Worm (Caenorhabditis elegans): Measurements from ENCODE around the gene K09H11.11.
A peak's percentile ranks its signal among the peaks of the same experiment; 100 is the strongest.

The K09H11.11 gene

ce11 chrV:5758780-5759179 is 3.7 kb upstream of the K09H11.11 start, which contains the start of gene C53A3.4:
TSS of gene C53A3.4 (minus strand) at chrV:5758880.
- no peak for TF ChIP-seq ztf-4 (tag; optimal IDR thresholded peaks at IDR 0.05)
- TF ChIP-seq mdl-1 (tag; optimal IDR thresholded peaks at IDR 0.05) = no peak
- no peak for TF ChIP-seq nhr-85 (tag)
- TF ChIP-seq zag-1 (tag; optimal IDR thresholded peaks at IDR 0.05) = no peak
- TF ChIP-seq aly-2 (tag; optimal IDR thresholded peaks at IDR 0.05) = no peak
- no peak for TF ChIP-seq nhr-11 (tag; optimal IDR thresholded peaks at IDR 0.05)
- TF ChIP-seq ama-1 (optimal IDR thresholded peaks at IDR 0.05) = no peak
- TF ChIP-seq nhr-12 (tag; optimal IDR thresholded peaks at IDR 0.05) = no peak
- no peak for TF ChIP-seq F16B12.6 (tag; optimal IDR thresholded peaks at IDR 0.05)
- no peak for TF ChIP-seq unc-30 (tag; optimal IDR thresholded peaks at IDR 0.05)
- TF ChIP-seq egl-13 (tag; optimal IDR thresholded peaks at IDR 0.05) = no peak
- TF ChIP-seq nhr-28 (tag; optimal IDR thresholded peaks at IDR 0.05) = no peak
- TF ChIP-seq Y116A8C.19 (tag; optimal IDR thresholded peaks at IDR 0.05; ENCODE audit: borderline replicate concordance) = no peak
- TF ChIP-seq mab-9 (GFP tag; IDR thresholded peaks at IDR 0.05) = no peak
- TF ChIP-seq C34B4.2 (tag; optimal IDR thresholded peaks at IDR 0.05) = no peak
- no peak for TF ChIP-seq lin-13 (GFP tag; optimal IDR thresholded peaks at IDR 0.05)
- no peak for TF ChIP-seq elt-2 (tag; optimal IDR thresholded peaks at IDR 0.05)
- no peak for TF ChIP-seq unc-86 (tag; optimal IDR thresholded peaks at IDR 0.05)
- TF ChIP-seq ceh-8 (GFP tag; optimal IDR thresholded peaks at IDR 0.05) = no peak
- TF ChIP-seq nhr-90 (tag; optimal IDR thresholded peaks at IDR 0.05; ENCODE audit: poor library complexity) = no peak

- TF ChIP-seq nhr-20 (tag; optimal IDR thresholded peaks at IDR 0.05) (no peak), F16B12.6 (tag; optimal IDR thresholded peaks at IDR 0.05) (no peak), mab-9 (GFP tag; IDR thresholded peaks at IDR 0.05) (no peak), ceh-90 (tag; optimal IDR thresholded peaks at IDR 0.05) (no peak), unc-30 (tag; optimal IDR thresholded peaks at IDR 0.05) (no peak), ces-1 (GFP tag; optimal IDR thresholded peaks at IDR 0.05) (no peak), nhr-90 (tag; optimal IDR thresholded peaks at IDR 0.05; ENCODE audit: poor library complexity) (no peak), nhr-11 (tag; optimal IDR thresholded peaks at IDR 0.05) (no peak), C34B4.2 (tag; optimal IDR thresholded peaks at IDR 0.05) (no peak), nhr-84 (tag; optimal IDR thresholded peaks at IDR 0.05) (no peak), nhr-12 (tag; optimal IDR thresholded peaks at IDR 0.05) (no peak), fkh-8 (tag; optimal IDR thresholded peaks at IDR 0.05) (no peak), fos-1 (tag; optimal IDR thresholded peaks at IDR 0.05) (no peak), sox-4 (tag; optimal IDR thresholded peaks at IDR 0.05) (no peak), lin-13 (GFP tag; optimal IDR thresholded peaks at IDR 0.05) (no peak), zag-1 (tag; optimal IDR thresholded peaks at IDR 0.05) (no peak)
These were observed 1.1 kb upstream of the K09H11.11 start, which contains the start of gene C53A3.3 for ce11 chrV:5756193-5756592. TSS of gene C53A3.3 (plus strand) at chrV:5756493.

- no peak for TF ChIP-seq efl-3 (GFP tag; optimal IDR thresholded peaks at IDR 0.05)
- TF ChIP-seq nhr-71 (tag; optimal IDR thresholded peaks at IDR 0.05) = no peak
- no peak for TF ChIP-seq C34B4.2 (tag; optimal IDR thresholded peaks at IDR 0.05)
- TF ChIP-seq irx-1 (tag; optimal IDR thresholded peaks at IDR 0.05) = no peak
- TF ChIP-seq ceh-90 (tag; optimal IDR thresholded peaks at IDR 0.05) = no peak
- no peak for TF ChIP-seq tlp-1 (tag; optimal IDR thresholded peaks at IDR 0.05)
- TF ChIP-seq nhr-85 (tag) = no peak
- no peak for TF ChIP-seq ceh-88 (GFP tag; IDR thresholded peaks at IDR 0.05)
- TF ChIP-seq nhr-90 (tag; optimal IDR thresholded peaks at IDR 0.05; ENCODE audit: poor library complexity) = no peak
- TF ChIP-seq snu-23 (GFP tag; optimal IDR thresholded peaks at IDR 0.05) = no peak
- no peak for TF ChIP-seq hlh-17 (GFP tag; optimal IDR thresholded peaks at IDR 0.05; ENCODE audit: borderline replicate concordance)
- no peak for TF ChIP-seq sox-4 (tag; optimal IDR thresholded peaks at IDR 0.05)
- no peak for TF ChIP-seq lin-15B (tag; optimal IDR thresholded peaks at IDR 0.05)
- TF ChIP-seq ces-1 (GFP tag; optimal IDR thresholded peaks at IDR 0.05) = no peak
These were observed 1.6 kb downstream of the K09H11.11 start, which contains the start of gene pgph-1 for ce11 chrV:5753432-5753831. TSS of gene pgph-1 (minus strand) at chrV:5753532.

ce11 chrV:5747519-5747918 is 7.5 kb downstream of the K09H11.11 start, which contains the start of gene acds-10:
TSS of gene acds-10 (plus strand) at chrV:5747819.
- no peak for TF ChIP-seq efl-1 (optimal IDR thresholded peaks at IDR 0.05)
- peak in 1 of 2 experiments; percentile 18 for TF ChIP-seq efl-1 (GFP tag; optimal IDR thresholded peaks at IDR 0.05 in 1 of 2)
- no peak for TF ChIP-seq lir-3 (tag; optimal IDR thresholded peaks at IDR 0.05; ENCODE audit: poor library complexity)

Data from whole organism, L1 larva.